Worm (Caenorhabditis elegans): ENCODE measurements around the gene F12A10.8.
"Not testable (repeated sequence)": the region's sequence is repeated elsewhere in the genome, so short reads cannot be mapped to it uniquely, and the experiment has no call there.

The F12A10.8 gene

DNA sequence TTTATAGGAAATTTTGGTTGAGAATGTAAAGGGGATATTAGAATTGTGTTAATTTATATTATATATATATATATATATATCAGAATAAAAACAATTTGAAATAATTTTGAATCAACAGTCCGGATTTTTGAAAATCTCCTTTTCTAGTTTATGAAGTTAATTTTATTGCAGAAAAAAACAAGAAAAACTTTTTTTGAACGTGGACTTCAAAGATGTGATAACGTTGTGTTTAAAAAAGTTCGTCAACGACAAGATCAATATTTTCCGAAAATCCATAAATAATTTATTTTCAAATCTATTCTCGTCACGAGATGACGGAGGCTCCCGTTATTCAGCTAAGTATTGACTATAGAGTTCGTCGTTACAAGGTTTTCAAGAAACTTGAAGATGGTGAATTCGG is 36.7 kb upstream of the F12A10.8 start, which contains the start of gene C17C3.11:
Gene C17C3.11, plus strand, starts transcription at position 301 of the 400 bp plus-strand sequence.
- no peak for TF ChIP-seq nhr-20 (tag; optimal IDR thresholded peaks at IDR 0.05)
- TF ChIP-seq sup-37 (GFP tag; optimal IDR thresholded peaks at IDR 0.05), result no peak
- TF ChIP-seq nhr-12 (tag; optimal IDR thresholded peaks at IDR 0.05), result no peak
- no peak for TF ChIP-seq C34B4.2 (tag; optimal IDR thresholded peaks at IDR 0.05)
- no peak for TF ChIP-seq ceh-90 (tag; optimal IDR thresholded peaks at IDR 0.05)
- TF ChIP-seq efl-3 (GFP tag; optimal IDR thresholded peaks at IDR 0.05), result no peak
- TF ChIP-seq unc-130 (tag; optimal IDR thresholded peaks at IDR 0.05), result no peak
- no peak for TF ChIP-seq fkh-8 (tag; optimal IDR thresholded peaks at IDR 0.05)

DNA sequence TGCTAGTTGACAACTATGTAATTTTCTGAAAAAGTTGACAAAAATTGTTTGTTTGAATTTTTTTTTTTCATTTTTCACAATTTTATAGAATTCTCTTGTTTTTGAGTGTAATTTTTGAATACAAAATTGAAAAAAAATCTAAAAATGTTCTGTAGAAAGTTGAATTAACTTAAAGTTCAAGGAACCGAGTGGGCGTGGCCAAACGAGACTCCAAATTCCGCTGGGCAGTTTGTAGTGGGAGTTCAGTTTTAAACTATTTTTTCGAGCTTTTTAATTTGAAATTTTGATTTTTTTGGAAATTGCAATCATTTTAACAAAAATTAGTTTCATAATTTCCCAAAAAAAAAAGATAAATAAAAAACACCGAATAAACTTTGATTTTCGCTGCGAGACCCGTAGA is 36.2 kb upstream of the F12A10.8 start:
- TF ChIP-seq mdl-1 (tag; optimal IDR thresholded peaks at IDR 0.05) (no peak), nhr-11 (tag; optimal IDR thresholded peaks at IDR 0.05) (no peak), irx-1 (tag; optimal IDR thresholded peaks at IDR 0.05) (no peak), nhr-237 (tag; optimal IDR thresholded peaks at IDR 0.05) (no peak), aly-2 (tag; optimal IDR thresholded peaks at IDR 0.05) (no peak), nhr-90 (tag; optimal IDR thresholded peaks at IDR 0.05; ENCODE audit: poor library complexity) (no peak)

DNA sequence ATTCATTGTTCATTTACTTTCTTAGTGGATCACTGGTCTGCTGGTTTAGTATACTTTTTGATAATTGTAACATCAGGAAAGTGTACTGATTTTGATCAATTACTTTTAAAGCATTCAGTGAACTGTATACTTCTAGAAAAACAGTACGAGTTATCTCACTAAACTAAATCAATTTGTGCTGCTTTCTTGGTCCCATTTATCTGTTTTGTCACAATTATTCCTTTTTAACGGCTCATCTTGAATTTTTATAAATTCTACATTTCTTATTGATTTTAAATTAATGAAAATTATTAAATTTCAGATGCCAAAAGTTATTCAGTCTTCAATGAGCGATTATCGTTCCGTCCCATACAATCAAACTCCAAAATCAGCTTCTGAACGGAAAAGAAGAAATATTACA is 34.1 kb upstream of the F12A10.8 start, which contains the start of gene hlh-25:
Gene hlh-25, plus strand, starts transcription at position 301 of the 400 bp plus-strand sequence.
- TF ChIP-seq ceh-8 (GFP tag; optimal IDR thresholded peaks at IDR 0.05); nhr-76 (tag; optimal IDR thresholded peaks at IDR 0.05); alr-1 (tag; optimal IDR thresholded peaks at IDR 0.05; ENCODE audit: borderline replicate concordance): not testable (repeated sequence)

DNA sequence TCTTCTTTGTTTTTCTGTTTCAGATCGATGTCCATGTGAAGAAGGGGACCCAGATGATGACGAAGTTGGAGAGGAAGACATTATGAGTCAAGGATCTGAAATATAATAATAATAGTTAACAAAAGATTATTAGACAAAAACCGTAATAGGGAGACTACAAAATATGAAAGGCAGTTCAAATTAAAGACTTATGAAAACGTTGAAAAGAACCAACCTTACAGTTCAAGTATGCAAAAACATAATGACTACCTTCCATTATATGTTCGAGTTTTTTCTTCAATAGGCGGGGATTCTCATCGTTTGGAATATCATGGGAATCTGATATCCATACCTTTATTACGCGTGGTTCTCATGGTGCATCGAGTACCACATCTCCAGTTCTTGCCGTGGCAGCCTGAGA is 32.8 kb upstream of the F12A10.8 start, which contains the start of gene hlh-26:
Gene hlh-26, minus strand, starts transcription at position 101 of the 400 bp plus-strand sequence.
- no peak for TF ChIP-seq ceh-63 (GFP tag; optimal IDR thresholded peaks at IDR 0.05)
- TF ChIP-seq Y116A8C.19 (tag; optimal IDR thresholded peaks at IDR 0.05; ENCODE audit: borderline replicate concordance), result no peak
- no peak for TF ChIP-seq lin-13 (GFP tag; optimal IDR thresholded peaks at IDR 0.05)
- TF ChIP-seq egl-13 (tag; optimal IDR thresholded peaks at IDR 0.05), result no peak
- TF ChIP-seq hpl-2 (GFP tag; optimal IDR thresholded peaks at IDR 0.05), result no peak
- no peak for TF ChIP-seq sptf-1 (tag; optimal IDR thresholded peaks at IDR 0.05)
- no peak for TF ChIP-seq ztf-4 (tag; optimal IDR thresholded peaks at IDR 0.05)
- TF ChIP-seq hlh-4 (tag; optimal IDR thresholded peaks at IDR 0.05), result no peak
- TF ChIP-seq elt-3 (tag; optimal IDR thresholded peaks at IDR 0.05), result no peak

DNA sequence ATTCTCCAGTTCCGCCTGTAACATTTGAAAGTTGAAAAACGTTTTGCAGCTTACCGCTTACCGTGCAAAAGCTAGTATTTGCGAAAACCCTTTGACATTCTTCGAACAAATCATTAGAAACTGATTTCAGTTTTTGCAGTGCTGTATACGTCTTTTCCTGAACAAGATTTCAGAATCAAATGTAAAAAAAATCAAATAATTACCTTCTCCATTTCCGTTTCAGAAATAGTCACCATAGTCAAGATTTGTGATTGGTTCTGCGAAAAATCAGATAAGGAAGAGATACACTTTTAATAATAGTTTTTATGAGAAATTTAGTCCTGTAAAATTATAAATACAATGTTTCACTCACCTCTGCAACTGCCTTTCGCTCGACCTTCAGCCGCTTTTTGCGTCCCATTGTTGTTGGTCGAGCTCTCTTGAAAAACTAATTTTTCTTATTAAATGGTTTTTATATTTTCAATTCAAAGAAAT is 31.0 kb upstream of the F12A10.8 start, which contains the start of gene C17C3.9:
Gene C17C3.9, minus strand, starts transcription at position 424 of the 474 bp plus-strand sequence.
- TF ChIP-seq dpl-1 (GFP tag; optimal IDR thresholded peaks at IDR 0.05) (no peak), rnt-1 (tag; optimal IDR thresholded peaks at IDR 0.05) (no peak), fkh-10 (GFP tag; optimal IDR thresholded peaks at IDR 0.05) (no peak), snu-23 (GFP tag; optimal IDR thresholded peaks at IDR 0.05) (no peak)

DNA sequence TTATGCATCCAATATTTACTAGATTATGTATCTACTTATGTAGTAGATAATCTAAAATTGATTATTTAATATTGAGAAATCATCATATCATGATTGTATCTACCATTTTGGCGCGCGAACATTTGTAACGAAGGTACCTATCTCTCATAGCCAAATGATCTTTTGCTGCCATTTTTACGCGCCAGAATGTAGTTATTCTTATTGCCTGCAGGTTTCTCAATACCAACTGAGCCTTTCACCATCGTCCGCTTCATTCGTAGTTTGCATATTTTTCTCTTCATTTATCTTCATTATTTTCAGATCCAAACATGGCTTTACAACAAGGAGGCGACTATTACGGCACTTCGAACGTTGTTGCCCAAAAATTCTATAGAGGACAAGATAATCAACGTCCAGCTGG is 27.0 kb upstream of the F12A10.8 start, which contains the start of gene ZK177.1:
Gene ZK177.1, plus strand, starts transcription at position 301 of the 400 bp plus-strand sequence.
- TF ChIP-seq dpl-1 (GFP tag; optimal IDR thresholded peaks at IDR 0.05) (no peak), nhr-19 (GFP tag; conservative IDR thresholded peaks at IDR 0.05) (no peak)
